Fruit fly (Drosophila melanogaster): ENCODE data around the gene naz.

DNA sequence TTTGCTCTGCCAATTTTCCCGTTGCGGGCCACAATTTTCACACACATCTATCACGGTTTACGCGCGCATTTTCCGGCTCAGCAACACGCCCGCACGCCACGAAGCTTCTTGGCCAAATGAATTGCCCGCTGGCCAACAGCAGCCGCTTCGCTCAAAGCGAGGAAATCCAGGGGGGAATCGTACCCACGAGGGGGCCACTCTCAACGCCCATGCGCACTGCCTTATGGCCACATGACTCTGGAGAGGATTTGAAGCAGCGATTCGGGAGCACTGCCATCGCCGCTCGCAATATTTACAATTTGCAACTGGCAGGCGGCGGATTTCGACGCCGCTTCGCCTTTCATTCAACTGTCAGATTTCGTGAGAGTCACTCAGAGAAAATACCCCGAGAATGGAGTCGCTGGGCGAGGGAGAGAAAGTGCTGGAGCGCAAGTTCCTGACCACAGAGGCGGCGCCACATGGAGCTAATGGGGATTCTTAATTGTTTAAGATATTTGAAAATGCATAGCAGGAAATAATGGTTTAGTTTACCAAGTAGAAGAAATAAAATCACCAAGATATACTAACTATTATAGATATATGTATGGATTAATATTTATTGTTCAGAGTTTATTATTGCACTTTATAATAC is 32.0 kb upstream of the naz start, which contains the start of gene CG15803:
- TF ChIP-seq CG15710 (tag; optimal IDR thresholded peaks at IDR 0.05) (no peak), CG12605 (GFP tag; IDR thresholded peaks at IDR 0.05) (no peak), Pif1B (GFP tag; optimal IDR thresholded peaks at IDR 0.05) (no peak), Ets98B (GFP tag; IDR thresholded peaks at IDR 0.05) (no peak), Snoo (tag; optimal IDR thresholded peaks at IDR 0.05) (no peak)

All from whole organism, pupa.